Fruit fly (Drosophila melanogaster) whole organism, adult: ENCODE data around the gene Polr2A.

Source experiments
- CG14711 ChIP-seq: fragments of 200-800 bp; sonication (Bioruptor generic); optimal IDR thresholded peaks from 2 replicates; lab custom pipeline; 2018; ENCODE audit warnings: missing biosample characterization, mild to moderate bottlenecking, missing genetic modification characterization, moderate library complexity
- CG1620 ChIP-seq: fragments of 200-800 bp; sonication (Bioruptor generic); optimal IDR thresholded peaks from 2 replicates; lab custom pipeline; 2016; ENCODE audit warnings: missing biosample characterization, missing genetic modification characterization
- CG33017 ChIP-seq: fragments of 200-800 bp; sonication (Bioruptor generic); optimal IDR thresholded peaks from 2 replicates; lab custom pipeline; 2018; ENCODE audit warnings: missing biosample characterization, mild to moderate bottlenecking, missing genetic modification characterization, moderate library complexity
- CG5204 ChIP-seq: fragments of 200-800 bp; sonication (Bioruptor generic); optimal IDR thresholded peaks from 2 replicates; lab custom pipeline; 2016; ENCODE audit warnings: missing biosample characterization, missing genetic modification characterization
- Hr96 ChIP-seq: fragments of 200-800 bp; sonication (Bioruptor generic); optimal IDR thresholded peaks from 2 replicates; lab custom pipeline; 2016; ENCODE audit warnings: missing biosample characterization, missing genetic modification characterization
- bab1 ChIP-seq: fragments of 200-800 bp; sonication (Bioruptor generic); optimal IDR thresholded peaks from 3 replicates; lab custom pipeline; 2019; ENCODE audit warnings: missing biosample characterization, mild to moderate bottlenecking, missing genetic modification characterization, moderate library complexity
- kay ChIP-seq: fragments of 200-800 bp; sonication (Bioruptor generic); peaks from one replicate; lab custom pipeline; 2016; ENCODE audit warnings: missing biosample characterization, missing genetic modification characterization, borderline replicate concordance
- ovo ChIP-seq: fragments of 200-800 bp; sonication (Bioruptor generic); optimal IDR thresholded peaks from 2 replicates; lab custom pipeline; 2016; ENCODE audit warnings: missing biosample characterization, missing genetic modification characterization
- pad ChIP-seq: fragments of 200-800 bp; sonication (Bioruptor generic); optimal IDR thresholded peaks from 3 replicates; lab custom pipeline; 2017; ENCODE audit warnings: missing biosample characterization, missing genetic modification characterization, mild to moderate bottlenecking, moderate library complexity, missing genetic modification reagents
- tj ChIP-seq: fragments of 200-800 bp; sonication (Bioruptor generic); optimal IDR thresholded peaks from 3 replicates; lab custom pipeline; 2017; ENCODE audit warnings: missing biosample characterization, mild to moderate bottlenecking, missing genetic modification characterization, moderate library complexity

dm6 chrX:11611645-11612079 lies 41.5 kb upstream of the Polr2A start, which contains the start of the genes CG2247 and CG1703:
- TF ChIP-seq pad (GFP tag; lab: Kevin White, UChicago) = no peak
- peak; percentile 94 for TF ChIP-seq ovo (GFP tag; lab: Kevin White, UChicago)
- no peak for TF ChIP-seq CG5204 (GFP tag; lab: Kevin White, UChicago)
- TF ChIP-seq kay (GFP tag; lab: Kevin White, UChicago) = no peak
- no peak for TF ChIP-seq tj
- TF ChIP-seq Hr96 (GFP tag; lab: Kevin White, UChicago) = no peak
- peak; percentile 11 for TF ChIP-seq bab1 (GFP tag; lab: Kevin White, UChicago)
- TF ChIP-seq CG14711 (tag; lab: Kevin White, UChicago) = no peak
- TF ChIP-seq CG1620 (GFP tag; lab: Kevin White, UChicago) = no peak
- TF ChIP-seq CG33017 = no peak
